Fruit fly (Drosophila melanogaster) whole organism, wandering third instar larva: Measurements from ENCODE around the gene CG43092.
A peak's percentile ranks its signal among the peaks of the same experiment; 100 is the strongest.

ENCODE experiments used
- Abd-B ChIP-seq: fragments of >200 bp; optimal IDR thresholded peaks from 2 replicates; lab custom pipeline; 2017; ENCODE audit warnings: missing biosample characterization, missing genetic modification characterization
- CG32264 ChIP-seq: fragments of 200-800 bp; sonication (Bioruptor generic); optimal IDR thresholded peaks from 2 replicates; lab custom pipeline; 2016; ENCODE audit warnings: missing biosample characterization, missing genetic modification characterization
- CG9705 ChIP-seq: fragments of 200-800 bp; sonication (Bioruptor generic); optimal IDR thresholded peaks from 2 replicates; lab custom pipeline; 2018; ENCODE audit warnings: missing biosample characterization, mild to moderate bottlenecking, missing genetic modification characterization
- CrebA ChIP-seq: fragments of 200-800 bp; sonication (Bioruptor generic); optimal IDR thresholded peaks from 2 replicates; lab custom pipeline; 2016; ENCODE audit warnings: missing biosample characterization, mild to moderate bottlenecking, missing genetic modification characterization, borderline replicate concordance
- Dfd ChIP-seq: fragments of >200 bp; optimal IDR thresholded peaks from 2 replicates; lab custom pipeline; 2017; ENCODE audit warnings: missing biosample characterization, missing genetic modification characterization
- Dif ChIP-seq: fragments of 200-275, 200-300 bp; sonication (Bioruptor generic); optimal IDR thresholded peaks from 2 replicates; lab custom pipeline; 2018; ENCODE audit warnings: missing biosample characterization, missing genetic modification characterization; ENCODE audit not compliant: partially characterized antibody
- GATAd ChIP-seq: sonication (Bioruptor generic); optimal IDR thresholded peaks from 2 replicates; lab custom pipeline; 2016; ENCODE audit warnings: missing biosample characterization, missing genetic modification characterization
- Hnf4 ChIP-seq: fragments of 200-800 bp; sonication (Bioruptor generic); optimal IDR thresholded peaks from 2 replicates; lab custom pipeline; 2016; ENCODE audit warnings: missing biosample characterization, mild to moderate bottlenecking, missing genetic modification characterization
- Hr78 ChIP-seq: fragments of >200 bp; optimal IDR thresholded peaks from 2 replicates; lab custom pipeline; 2017; ENCODE audit warnings: missing biosample characterization, missing genetic modification characterization
- Hr83 ChIP-seq: fragments of 200-300 bp; sonication (Bioruptor generic); optimal IDR thresholded peaks from 2 replicates; lab custom pipeline; 2016; ENCODE audit warnings: missing biosample characterization, mild to moderate bottlenecking, missing genetic modification characterization, moderate library complexity; ENCODE audit not compliant: poor library complexity, severe bottlenecking
- Jra ChIP-seq: sonication (Bioruptor generic); optimal IDR thresholded peaks from 2 replicates; lab custom pipeline; 2016; ENCODE audit warnings: missing biosample characterization, missing genetic modification characterization
- Mio ChIP-seq: sonication (Bioruptor generic); optimal IDR thresholded peaks from 2 replicates; lab custom pipeline; 2016; ENCODE audit warnings: missing biosample characterization, missing genetic modification characterization
- Myc ChIP-seq: fragments of >200 bp; optimal IDR thresholded peaks from 2 replicates; lab custom pipeline; 2017
- N ChIP-seq: fragments of >200 bp; optimal IDR thresholded peaks from 2 replicates; lab custom pipeline; 2018; ENCODE audit warnings: missing biosample characterization, missing external identifiers, missing genetic modification characterization
- OdsH ChIP-seq: fragments of 200-800 bp; sonication (Bioruptor generic); optimal IDR thresholded peaks from 2 replicates; lab custom pipeline; 2016; ENCODE audit warnings: missing biosample characterization, mild to moderate bottlenecking, missing genetic modification characterization
- Rel ChIP-seq, 2 experiments: fragments of 200-800 bp; sonication (Bioruptor generic) in 1 of 2; optimal IDR thresholded peaks; 2 replicates in 1 of 2; 3 replicates in 1 of 2; lab custom pipeline; 2016 to 2019; ENCODE audit warnings: mild to moderate bottlenecking in 2 of 2, missing biosample characterization in 2 of 2, missing genetic modification characterization in 2 of 2, moderate library complexity in 1 of 2
- Sp1 ChIP-seq: fragments of 200-800 bp; sonication (Bioruptor generic); optimal IDR thresholded peaks from 3 replicates; lab custom pipeline; 2019; ENCODE audit warnings: missing biosample characterization, mild to moderate bottlenecking, missing genetic modification characterization, moderate library complexity
- Vsx2 ChIP-seq: fragments of 200-300, 225-300 bp; sonication (Bioruptor generic); optimal IDR thresholded peaks from 2 replicates; lab custom pipeline; 2018; ENCODE audit warnings: missing biosample characterization, missing genetic modification characterization; ENCODE audit not compliant: partially characterized antibody
- br ChIP-seq: fragments of 200-800 bp; sonication (Bioruptor generic); optimal IDR thresholded peaks from 2 replicates; lab custom pipeline; 2016; ENCODE audit warnings: missing biosample characterization, missing genetic modification characterization
- brk ChIP-seq: fragments of 200-800 bp; sonication (Bioruptor generic); optimal IDR thresholded peaks from 2 replicates; lab custom pipeline; 2016; ENCODE audit warnings: missing biosample characterization, mild to moderate bottlenecking, missing genetic modification characterization
- dl ChIP-seq, 2 experiments: fragments of 175-275, 200-275 bp in 1 of 2; fragments of 200-275 bp in 1 of 2; sonication (Bioruptor generic); optimal IDR thresholded peaks; lab custom pipeline; 2018; ENCODE audit warnings: mild to moderate bottlenecking in 2 of 2, missing biosample characterization in 2 of 2, missing genetic modification characterization in 2 of 2, moderate library complexity in 2 of 2; ENCODE audit not compliant: partially characterized antibody in 2 of 2, insufficient read depth in 1 of 2
- dmrt93B ChIP-seq: fragments of 200-800 bp; sonication (Bioruptor generic); optimal IDR thresholded peaks from 2 replicates; lab custom pipeline; 2018; ENCODE audit warnings: missing biosample characterization, mild to moderate bottlenecking, missing genetic modification characterization
- ey ChIP-seq: fragments of 200-800 bp; sonication (Bioruptor generic); optimal IDR thresholded peaks from 2 replicates; lab custom pipeline; 2016; ENCODE audit warnings: missing biosample characterization, missing genetic modification characterization
- foxo ChIP-seq, 2 experiments: fragments of 200-800 bp; sonication (Bioruptor generic); optimal IDR thresholded peaks; 2 replicates in 1 of 2; 3 replicates in 1 of 2; lab custom pipeline; 2016 to 2017; ENCODE audit warnings: missing biosample characterization in 2 of 2, missing genetic modification characterization in 2 of 2
- fru ChIP-seq: fragments of 200-800 bp; sonication (Bioruptor generic); optimal IDR thresholded peaks from 3 replicates; lab custom pipeline; 2016; ENCODE audit warnings: missing biosample characterization, mild to moderate bottlenecking, missing genetic modification characterization
- h ChIP-seq: fragments of 200-800 bp; sonication (Bioruptor generic); optimal IDR thresholded peaks from 3 replicates; lab custom pipeline; 2016; ENCODE audit warnings: missing biosample characterization, mild to moderate bottlenecking, missing genetic modification characterization
- jim ChIP-seq: fragments of 175-275, 200-325 bp; sonication (Bioruptor generic); optimal IDR thresholded peaks from 2 replicates; lab custom pipeline; 2016; ENCODE audit warnings: missing biosample characterization, mild to moderate bottlenecking, missing genetic modification characterization
- lola ChIP-seq: fragments of >200 bp; optimal IDR thresholded peaks from 2 replicates; lab custom pipeline; 2017; ENCODE audit warnings: missing biosample characterization, missing genetic modification characterization
- pan ChIP-seq: fragments of >200 bp; optimal IDR thresholded peaks from 2 replicates; lab custom pipeline; 2017
- rgr ChIP-seq: fragments of 200-800 bp; sonication (Bioruptor generic); optimal IDR thresholded peaks from 3 replicates; lab custom pipeline; 2016; ENCODE audit warnings: missing biosample characterization, mild to moderate bottlenecking, missing genetic modification characterization
- sage ChIP-seq: fragments of 200-800 bp; sonication (Bioruptor generic); optimal IDR thresholded peaks from 2 replicates; lab custom pipeline; 2016; ENCODE audit warnings: missing biosample characterization, mild to moderate bottlenecking, missing genetic modification characterization
- sv ChIP-seq: fragments of 200-800 bp; sonication (Bioruptor generic); optimal IDR thresholded peaks from 3 replicates; lab custom pipeline; 2016; ENCODE audit warnings: missing biosample characterization, missing genetic modification characterization
- tai ChIP-seq: sonication (Bioruptor generic); optimal IDR thresholded peaks from 2 replicates; lab custom pipeline; 2016; ENCODE audit warnings: missing biosample characterization, missing genetic modification characterization
- woc ChIP-seq: sonication (Bioruptor generic); optimal IDR thresholded peaks from 2 replicates; lab custom pipeline; 2016; ENCODE audit warnings: missing biosample characterization, mild to moderate bottlenecking, missing genetic modification characterization

CG43092 gene

dm6 chr3R:22760988-22761387 lies 8.5 kb downstream of the CG43092 start, which contains the start of gene Nepl13:
Gene Nepl13 (minus strand): TSS chr3R:22761076.
- TF ChIP-seq foxo (GFP tag; optimal IDR thresholded peaks at IDR 0.05; lab: Kevin White, UChicago) (no peak), pan (lab: Kevin White, UChicago) (no peak), CG32264 (GFP tag; lab: Kevin White, UChicago) (no peak), Hnf4 (GFP tag; lab: Kevin White, UChicago) (no peak), GATAd (GFP tag; lab: Kevin White, UChicago) (no peak), sage (no peak), woc (GFP tag; lab: Kevin White, UChicago) (no peak), br (GFP tag; lab: Kevin White, UChicago) (no peak), dl (GFP tag; optimal IDR thresholded peaks at IDR 0.05; lab: Kevin White, UChicago; ENCODE audit: insufficient read depth in 1 of 2, partially characterized antibody in 2 of 2) (no peak), Jra (no peak)

dm6 chr3R:22757117-22757516 lies 12.3 kb downstream of the CG43092 start:
- no peak for TF ChIP-seq dmrt93B (GFP tag; lab: Kevin White, UChicago)
- no peak for TF ChIP-seq Mio (GFP tag; lab: Kevin White, UChicago)
- TF ChIP-seq CrebA (GFP tag; lab: Kevin White, UChicago) = no peak
- no peak for TF ChIP-seq dl (GFP tag; optimal IDR thresholded peaks at IDR 0.05; lab: Kevin White, UChicago; ENCODE audit: insufficient read depth in 1 of 2, partially characterized antibody in 2 of 2)
- no peak for TF ChIP-seq h
- no peak for TF ChIP-seq GATAd (GFP tag; lab: Kevin White, UChicago)
- TF ChIP-seq OdsH (GFP tag; lab: Kevin White, UChicago) = no peak
- no peak for TF ChIP-seq brk (GFP tag; lab: Kevin White, UChicago)
- no peak for TF ChIP-seq Dfd (GFP tag; lab: Kevin White, UChicago)
- no peak for TF ChIP-seq Hr83 (GFP tag; lab: Kevin White, UChicago)
- no peak for TF ChIP-seq Abd-B (GFP tag; lab: Kevin White, UChicago)
- no peak for TF ChIP-seq foxo (GFP tag; optimal IDR thresholded peaks at IDR 0.05; lab: Kevin White, UChicago)
- TF ChIP-seq pan (lab: Kevin White, UChicago) = no peak
- no peak for TF ChIP-seq CG9705
- TF ChIP-seq Dif = no peak

- TF ChIP-seq Mio (GFP tag; lab: Kevin White, UChicago) (no peak), Rel (GFP tag; optimal IDR thresholded peaks at IDR 0.05; lab: Kevin White, UChicago) (no peak), Rel (tag; optimal IDR thresholded peaks at IDR 0.05; lab: Kevin White, UChicago) (peak; percentile 51)
These were observed 13.2 kb downstream of the CG43092 start for dm6 chr3R:22756289-22756688.

dm6 chr3R:22755187-22755777 lies 14.2 kb downstream of the CG43092 start:
- TF ChIP-seq sage (no peak), Sp1 (GFP tag; lab: Kevin White, UChicago) (no peak), dl (GFP tag; optimal IDR thresholded peaks at IDR 0.05; lab: Kevin White, UChicago; ENCODE audit: insufficient read depth in 1 of 2, partially characterized antibody in 2 of 2) (peak in 1 of 2 experiments; percentile 8)

DNA sequence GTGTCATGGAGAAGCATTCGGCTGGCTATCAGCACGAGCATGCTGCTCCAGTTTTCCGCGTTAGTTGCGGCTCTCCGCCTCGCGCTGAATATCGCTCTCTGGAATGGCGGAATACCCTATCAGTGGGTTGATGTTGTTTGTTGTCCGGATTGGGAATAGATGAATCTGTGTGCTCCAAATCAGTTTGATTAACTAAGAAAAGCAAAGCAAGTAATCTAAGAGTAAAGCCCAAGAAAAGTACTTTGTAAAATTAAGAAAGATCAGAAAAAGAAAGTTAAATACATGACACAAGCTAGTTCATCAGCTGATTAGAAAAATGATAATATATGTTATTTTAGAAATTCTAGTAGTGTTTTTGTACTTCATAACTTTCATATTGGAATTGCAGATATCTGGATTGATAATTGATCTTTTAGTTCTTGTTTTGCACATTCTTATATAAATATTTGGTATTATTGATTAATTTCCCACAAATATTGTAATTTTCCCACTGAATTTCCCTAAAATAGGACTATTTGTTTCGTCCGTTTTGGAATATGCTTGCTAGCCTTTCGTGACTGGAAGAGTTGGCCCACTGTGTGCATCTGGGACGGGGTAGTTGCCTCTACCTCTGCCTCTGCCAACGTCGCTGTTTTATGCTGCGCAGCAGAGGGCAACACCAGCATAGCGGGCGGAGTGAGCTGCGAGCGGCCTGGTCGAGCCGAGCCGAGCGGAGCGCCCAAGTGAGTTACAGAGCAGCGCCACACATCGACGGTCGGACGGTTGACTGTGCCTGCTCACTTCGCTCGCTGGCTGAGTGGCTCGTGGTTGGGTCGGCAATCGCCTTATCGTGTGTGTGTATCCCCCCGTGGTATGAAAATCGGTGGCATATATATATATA lies 15.3 kb downstream of the CG43092 start:
- TF ChIP-seq tai (GFP tag; lab: Kevin White, UChicago) (no peak), GATAd (GFP tag; lab: Kevin White, UChicago) (no peak), Mio (GFP tag; lab: Kevin White, UChicago) (no peak), jim (no peak), fru (GFP tag; lab: Kevin White, UChicago) (peak; percentile 6), CG32264 (GFP tag; lab: Kevin White, UChicago) (no peak), CG9705 (no peak), Dfd (GFP tag; lab: Kevin White, UChicago) (no peak), foxo (GFP tag; optimal IDR thresholded peaks at IDR 0.05; lab: Kevin White, UChicago) (peak in 1 of 2 experiments; percentile 33), woc (GFP tag; lab: Kevin White, UChicago) (no peak), Hr78 (no peak), Hr83 (GFP tag; lab: Kevin White, UChicago) (no peak), OdsH (GFP tag; lab: Kevin White, UChicago) (no peak), dl (GFP tag; optimal IDR thresholded peaks at IDR 0.05; lab: Kevin White, UChicago; ENCODE audit: insufficient read depth in 1 of 2, partially characterized antibody in 2 of 2) (peak in 1 of 2 experiments; percentile 53), lola (GFP tag; lab: Kevin White, UChicago) (no peak), sv (peak; percentile 22), CrebA (GFP tag; lab: Kevin White, UChicago) (no peak), N (GFP tag; lab: Kevin White, UChicago) (no peak), Myc (lab: Kevin White, UChicago) (no peak), sage (no peak), Sp1 (GFP tag; lab: Kevin White, UChicago) (no peak), brk (GFP tag; lab: Kevin White, UChicago) (no peak), Vsx2 (GFP tag; lab: Kevin White, UChicago) (no peak), Jra (no peak), rgr (peak; percentile 19), Rel (GFP tag; optimal IDR thresholded peaks at IDR 0.05; lab: Kevin White, UChicago) (no peak), Rel (tag; optimal IDR thresholded peaks at IDR 0.05; lab: Kevin White, UChicago) (peak; percentile 83), ey (peak; percentile 5), Dif (peak; percentile 62), dmrt93B (GFP tag; lab: Kevin White, UChicago) (no peak), h (peak; percentile 22)
